Fruit fly (Drosophila melanogaster): ENCODE measurements around the gene Sarm.
A peak's percentile ranks its signal among the peaks of the same experiment; 100 is the strongest.

Sarm gene

DNA sequence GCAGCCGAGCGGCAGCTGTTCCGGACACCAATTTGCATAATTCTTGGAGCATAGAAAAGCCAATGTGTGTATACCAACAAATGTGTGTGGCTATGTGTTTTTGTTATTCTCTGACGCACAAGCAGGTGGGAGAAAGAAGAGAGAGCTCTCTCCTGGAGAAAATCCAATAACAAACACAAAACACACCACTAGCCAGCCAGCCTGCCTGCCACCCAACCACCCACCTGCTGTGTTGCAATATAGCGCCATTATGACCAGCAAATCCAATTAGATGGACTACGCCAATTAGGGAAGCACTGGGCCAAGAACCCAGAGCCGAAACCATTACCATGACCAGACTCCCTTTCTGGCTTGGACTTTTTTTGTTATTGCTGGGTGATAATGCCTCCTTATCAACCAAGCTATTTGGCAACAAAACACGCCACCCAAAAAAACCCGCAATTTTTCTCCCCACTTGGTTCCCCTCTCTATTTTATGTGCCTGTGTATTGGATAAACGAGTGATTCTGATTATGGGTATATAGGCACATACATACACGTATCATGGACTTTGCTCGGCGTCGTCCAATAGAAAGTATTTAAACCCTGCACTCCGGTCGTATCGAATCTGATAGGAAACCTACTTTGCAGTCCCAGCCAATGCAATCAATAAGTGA, 64.8 kb downstream of the Sarm start (continued):
- TF ChIP-seq B-H2 (GFP tag; optimal IDR thresholded peaks at IDR 0.05) (peak; percentile 5), chinmo (GFP tag; IDR thresholded peaks at IDR 0.05; ENCODE audit: partially characterized antibody) (0 out of 4 replicates have a peak, but pooled peaks have one; percentile 50), seq (GFP tag; IDR thresholded peaks at IDR 0.05) (0 out of 2 replicates have a peak, but pooled peaks have one; percentile 6)

dm6 chr3L:8137448-8137906, 73.8 kb downstream of the Sarm start, which contains the start of the genes Setx and mus301:
Setx (minus strand) TSS chr3L:8137498.
mus301 (plus strand) TSS chr3L:8137808.
- TF ChIP-seq vfl (GFP tag; optimal IDR thresholded peaks at IDR 0.05), result peak; percentile 90
- TF ChIP-seq CG13296 (GFP tag; optimal IDR thresholded peaks at IDR 0.05), result peak; percentile 60
- TF ChIP-seq CG12104 (GFP tag; optimal IDR thresholded peaks at IDR 0.05), result peak; percentile 66
- peak; percentile 92 for TF ChIP-seq gfzf (GFP tag; optimal IDR thresholded peaks at IDR 0.05)
- no peak for TF ChIP-seq CG42726 (GFP tag; IDR thresholded peaks at IDR 0.05; ENCODE audit: partially characterized antibody)
- TF ChIP-seq CG7556 (GFP tag; optimal IDR thresholded peaks at IDR 0.05), result peak; percentile 75
- TF ChIP-seq CG34376 (GFP tag; optimal IDR thresholded peaks at IDR 0.05), result peak; percentile 41
- peak; percentile 51 for TF ChIP-seq CG3163 (GFP tag; optimal IDR thresholded peaks at IDR 0.05)
- TF ChIP-seq CG31224 (GFP tag; IDR thresholded peaks at IDR 0.05), result peak; percentile 52; the same call in 1 of the 2 replicates
- TF ChIP-seq CG10979 (tag; optimal IDR thresholded peaks at IDR 0.05), result peak; percentile 69
- TF ChIP-seq Deaf1 (tag; optimal IDR thresholded peaks at IDR 0.05), result no peak
- peak; percentile 40; the same call in 1 of the 2 replicates for TF ChIP-seq amos (GFP tag; IDR thresholded peaks at IDR 0.05; ENCODE audit: partially characterized antibody)
- peak; percentile 58 for TF ChIP-seq Ada2b (GFP tag; IDR thresholded peaks at IDR 0.05)
- no peak for TF ChIP-seq fd64A (GFP tag; optimal IDR thresholded peaks at IDR 0.05)
- TF ChIP-seq mam (GFP tag; optimal IDR thresholded peaks at IDR 0.05), result peak; percentile 87
- peak; percentile 75 for TF ChIP-seq Dek (tag; optimal IDR thresholded peaks at IDR 0.05)
- TF ChIP-seq aop (GFP tag; IDR thresholded peaks at IDR 0.05), result no peak
- peak; percentile 61 for TF ChIP-seq Sry-δ (GFP tag; optimal IDR thresholded peaks at IDR 0.05)
- TF ChIP-seq tx (GFP tag; optimal IDR thresholded peaks at IDR 0.05), result peak; percentile 76
- TF ChIP-seq Adf1 (GFP tag; IDR thresholded peaks at IDR 0.05), result peak; percentile 41
- no peak for TF ChIP-seq sc (optimal IDR thresholded peaks at IDR 0.05)
- TF ChIP-seq sc (GFP tag; optimal IDR thresholded peaks at IDR 0.05), result peak; percentile 34
- peak; percentile 61 to 86 for TF ChIP-seq chif (GFP tag; optimal IDR thresholded peaks at IDR 0.05)
- no peak for TF ChIP-seq Blimp-1 (GFP tag; optimal IDR thresholded peaks at IDR 0.05)
- peak; percentile 50; the same call in 2 of the 3 replicates for TF ChIP-seq knrl (GFP tag; IDR thresholded peaks at IDR 0.05; ENCODE audit: partially characterized antibody)
- TF ChIP-seq unpg (GFP tag; optimal IDR thresholded peaks at IDR 0.05), result no peak
- TF ChIP-seq gsb (GFP tag; IDR thresholded peaks at IDR 0.05), result peak; percentile 59; the same call in 1 of the 2 replicates
- TF ChIP-seq CG13424 (tag; optimal IDR thresholded peaks at IDR 0.05), result peak; percentile 79
- TF ChIP-seq Sin3A (optimal IDR thresholded peaks at IDR 0.05), result peak; percentile 94
- TF ChIP-seq CG1792 (GFP tag; optimal IDR thresholded peaks at IDR 0.05), result peak; percentile 66
- peak; percentile 80 for TF ChIP-seq CG10654 (GFP tag; optimal IDR thresholded peaks at IDR 0.05)
- peak; percentile 93 for TF ChIP-seq Ets97D (GFP tag; optimal IDR thresholded peaks at IDR 0.05)
- TF ChIP-seq CG12391 (tag; optimal IDR thresholded peaks at IDR 0.05), result peak; percentile 82
- TF ChIP-seq CG9817 (tag; optimal IDR thresholded peaks at IDR 0.05), result peak; percentile 86
- TF ChIP-seq CG4707 (GFP tag; optimal IDR thresholded peaks at IDR 0.05), result no peak
- peak; percentile 82 for TF ChIP-seq jumu (GFP tag; optimal IDR thresholded peaks at IDR 0.05)
- peak; percentile 72 for TF ChIP-seq dysf (GFP tag; IDR thresholded peaks at IDR 0.05)
- TF ChIP-seq oc (tag; optimal IDR thresholded peaks at IDR 0.05), result no peak
- no peak for TF ChIP-seq eyg (GFP tag; optimal IDR thresholded peaks at IDR 0.05)
- no peak for TF ChIP-seq sd (tag; optimal IDR thresholded peaks at IDR 0.05)
- TF ChIP-seq CG6175 (GFP tag; IDR thresholded peaks at IDR 0.05), result peak; percentile 71; the same call in 2 of the 3 replicates
- TF ChIP-seq HmgD (GFP tag; optimal IDR thresholded peaks at IDR 0.05), result peak; percentile 88
- TF ChIP-seq esg (GFP tag; conservative IDR thresholded peaks at IDR 0.05), result peak; percentile 59
- TF ChIP-seq CG8290 (GFP tag; optimal IDR thresholded peaks at IDR 0.05), result peak; percentile 83
- no peak for TF ChIP-seq CG8290 (tag; optimal IDR thresholded peaks at IDR 0.05)
- no peak for TF ChIP-seq CG8478 (optimal IDR thresholded peaks at IDR 0.05)

Measured in whole organism, embryonic.